Fruit fly (Drosophila melanogaster) whole organism, wandering third instar larva: ENCODE results near the gene Vm32E.

ENCODE experiments used
- Abd-B ChIP-seq: fragments of >200 bp; optimal IDR thresholded peaks from 2 replicates; lab custom pipeline; 2017; ENCODE audit warnings: missing biosample characterization, missing genetic modification characterization
- CG32264 ChIP-seq: fragments of 200-800 bp; sonication (Bioruptor generic); optimal IDR thresholded peaks from 2 replicates; lab custom pipeline; 2016; ENCODE audit warnings: missing biosample characterization, missing genetic modification characterization
- CG9705 ChIP-seq: fragments of 200-800 bp; sonication (Bioruptor generic); optimal IDR thresholded peaks from 2 replicates; lab custom pipeline; 2018; ENCODE audit warnings: missing biosample characterization, mild to moderate bottlenecking, missing genetic modification characterization
- CrebA ChIP-seq: fragments of 200-800 bp; sonication (Bioruptor generic); optimal IDR thresholded peaks from 2 replicates; lab custom pipeline; 2016; ENCODE audit warnings: missing biosample characterization, mild to moderate bottlenecking, missing genetic modification characterization, borderline replicate concordance
- Dfd ChIP-seq: fragments of >200 bp; optimal IDR thresholded peaks from 2 replicates; lab custom pipeline; 2017; ENCODE audit warnings: missing biosample characterization, missing genetic modification characterization
- Dif ChIP-seq: fragments of 200-275, 200-300 bp; sonication (Bioruptor generic); optimal IDR thresholded peaks from 2 replicates; lab custom pipeline; 2018; ENCODE audit warnings: missing biosample characterization, missing genetic modification characterization; ENCODE audit not compliant: partially characterized antibody
- GATAd ChIP-seq: sonication (Bioruptor generic); optimal IDR thresholded peaks from 2 replicates; lab custom pipeline; 2016; ENCODE audit warnings: missing biosample characterization, missing genetic modification characterization
- HLH106 ChIP-seq: fragments of 200-800 bp; optimal IDR thresholded peaks from 3 replicates; lab custom pipeline; 2019; ENCODE audit warnings: missing biosample characterization, mild to moderate bottlenecking, missing genetic modification characterization, moderate library complexity
- Hnf4 ChIP-seq: fragments of 200-800 bp; sonication (Bioruptor generic); optimal IDR thresholded peaks from 2 replicates; lab custom pipeline; 2016; ENCODE audit warnings: missing biosample characterization, mild to moderate bottlenecking, missing genetic modification characterization
- Hr78 ChIP-seq: fragments of >200 bp; optimal IDR thresholded peaks from 2 replicates; lab custom pipeline; 2017; ENCODE audit warnings: missing biosample characterization, missing genetic modification characterization
- Hr83 ChIP-seq: fragments of 200-300 bp; sonication (Bioruptor generic); optimal IDR thresholded peaks from 2 replicates; lab custom pipeline; 2016; ENCODE audit warnings: missing biosample characterization, mild to moderate bottlenecking, missing genetic modification characterization, moderate library complexity; ENCODE audit not compliant: poor library complexity, severe bottlenecking
- Jra ChIP-seq: sonication (Bioruptor generic); optimal IDR thresholded peaks from 2 replicates; lab custom pipeline; 2016; ENCODE audit warnings: missing biosample characterization, missing genetic modification characterization
- Mio ChIP-seq: sonication (Bioruptor generic); optimal IDR thresholded peaks from 2 replicates; lab custom pipeline; 2016; ENCODE audit warnings: missing biosample characterization, missing genetic modification characterization
- Myc ChIP-seq: fragments of >200 bp; optimal IDR thresholded peaks from 2 replicates; lab custom pipeline; 2017
- N ChIP-seq: fragments of >200 bp; optimal IDR thresholded peaks from 2 replicates; lab custom pipeline; 2018; ENCODE audit warnings: missing biosample characterization, missing external identifiers, missing genetic modification characterization
- OdsH ChIP-seq: fragments of 200-800 bp; sonication (Bioruptor generic); optimal IDR thresholded peaks from 2 replicates; lab custom pipeline; 2016; ENCODE audit warnings: missing biosample characterization, mild to moderate bottlenecking, missing genetic modification characterization
- Rel ChIP-seq, 2 experiments: fragments of 200-800 bp; sonication (Bioruptor generic) in 1 of 2; optimal IDR thresholded peaks; 2 replicates in 1 of 2; 3 replicates in 1 of 2; lab custom pipeline; 2016 to 2019; ENCODE audit warnings: mild to moderate bottlenecking in 2 of 2, missing biosample characterization in 2 of 2, missing genetic modification characterization in 2 of 2, moderate library complexity in 1 of 2
- Sp1 ChIP-seq: fragments of 200-800 bp; sonication (Bioruptor generic); optimal IDR thresholded peaks from 3 replicates; lab custom pipeline; 2019; ENCODE audit warnings: missing biosample characterization, mild to moderate bottlenecking, missing genetic modification characterization, moderate library complexity
- Vsx2 ChIP-seq: fragments of 200-300, 225-300 bp; sonication (Bioruptor generic); optimal IDR thresholded peaks from 2 replicates; lab custom pipeline; 2018; ENCODE audit warnings: missing biosample characterization, missing genetic modification characterization; ENCODE audit not compliant: partially characterized antibody
- br ChIP-seq: fragments of 200-800 bp; sonication (Bioruptor generic); optimal IDR thresholded peaks from 2 replicates; lab custom pipeline; 2016; ENCODE audit warnings: missing biosample characterization, missing genetic modification characterization
- brk ChIP-seq: fragments of 200-800 bp; sonication (Bioruptor generic); optimal IDR thresholded peaks from 2 replicates; lab custom pipeline; 2016; ENCODE audit warnings: missing biosample characterization, mild to moderate bottlenecking, missing genetic modification characterization
- dl ChIP-seq, 2 experiments: fragments of 175-275, 200-275 bp in 1 of 2; fragments of 200-275 bp in 1 of 2; sonication (Bioruptor generic); optimal IDR thresholded peaks; lab custom pipeline; 2018; ENCODE audit warnings: mild to moderate bottlenecking in 2 of 2, missing biosample characterization in 2 of 2, missing genetic modification characterization in 2 of 2, moderate library complexity in 2 of 2; ENCODE audit not compliant: partially characterized antibody in 2 of 2, insufficient read depth in 1 of 2
- dmrt93B ChIP-seq: fragments of 200-800 bp; sonication (Bioruptor generic); optimal IDR thresholded peaks from 2 replicates; lab custom pipeline; 2018; ENCODE audit warnings: missing biosample characterization, mild to moderate bottlenecking, missing genetic modification characterization
- dsf ChIP-seq: sonication (Bioruptor generic); optimal IDR thresholded peaks from 2 replicates; lab custom pipeline; 2016; ENCODE audit warnings: missing biosample characterization, missing genetic modification characterization, borderline replicate concordance
- ey ChIP-seq: fragments of 200-800 bp; sonication (Bioruptor generic); optimal IDR thresholded peaks from 2 replicates; lab custom pipeline; 2016; ENCODE audit warnings: missing biosample characterization, missing genetic modification characterization
- foxo ChIP-seq, 2 experiments: fragments of 200-800 bp; sonication (Bioruptor generic); optimal IDR thresholded peaks; 2 replicates in 1 of 2; 3 replicates in 1 of 2; lab custom pipeline; 2016 to 2017; ENCODE audit warnings: missing biosample characterization in 2 of 2, missing genetic modification characterization in 2 of 2
- fru ChIP-seq: fragments of 200-800 bp; sonication (Bioruptor generic); optimal IDR thresholded peaks from 3 replicates; lab custom pipeline; 2016; ENCODE audit warnings: missing biosample characterization, mild to moderate bottlenecking, missing genetic modification characterization
- h ChIP-seq: fragments of 200-800 bp; sonication (Bioruptor generic); optimal IDR thresholded peaks from 3 replicates; lab custom pipeline; 2016; ENCODE audit warnings: missing biosample characterization, mild to moderate bottlenecking, missing genetic modification characterization
- jim ChIP-seq: fragments of 175-275, 200-325 bp; sonication (Bioruptor generic); optimal IDR thresholded peaks from 2 replicates; lab custom pipeline; 2016; ENCODE audit warnings: missing biosample characterization, mild to moderate bottlenecking, missing genetic modification characterization
- lola ChIP-seq: fragments of >200 bp; optimal IDR thresholded peaks from 2 replicates; lab custom pipeline; 2017; ENCODE audit warnings: missing biosample characterization, missing genetic modification characterization
- pan ChIP-seq: fragments of >200 bp; optimal IDR thresholded peaks from 2 replicates; lab custom pipeline; 2017
- psq ChIP-seq: fragments of 200-800 bp; sonication (Bioruptor generic); optimal IDR thresholded peaks from 3 replicates; lab custom pipeline; 2017; ENCODE audit warnings: missing biosample characterization, mild to moderate bottlenecking, missing genetic modification characterization, moderate library complexity
- rgr ChIP-seq: fragments of 200-800 bp; sonication (Bioruptor generic); optimal IDR thresholded peaks from 3 replicates; lab custom pipeline; 2016; ENCODE audit warnings: missing biosample characterization, mild to moderate bottlenecking, missing genetic modification characterization
- sage ChIP-seq: fragments of 200-800 bp; sonication (Bioruptor generic); optimal IDR thresholded peaks from 2 replicates; lab custom pipeline; 2016; ENCODE audit warnings: missing biosample characterization, mild to moderate bottlenecking, missing genetic modification characterization
- sv ChIP-seq: fragments of 200-800 bp; sonication (Bioruptor generic); optimal IDR thresholded peaks from 3 replicates; lab custom pipeline; 2016; ENCODE audit warnings: missing biosample characterization, missing genetic modification characterization
- tai ChIP-seq: sonication (Bioruptor generic); optimal IDR thresholded peaks from 2 replicates; lab custom pipeline; 2016; ENCODE audit warnings: missing biosample characterization, missing genetic modification characterization
- usp ChIP-seq: fragments of >200 bp; optimal IDR thresholded peaks from 2 replicates; lab custom pipeline; 2017; ENCODE audit warnings: missing biosample characterization, missing genetic modification characterization
- woc ChIP-seq: sonication (Bioruptor generic); optimal IDR thresholded peaks from 2 replicates; lab custom pipeline; 2016; ENCODE audit warnings: missing biosample characterization, mild to moderate bottlenecking, missing genetic modification characterization

The Vm32E gene

DNA sequence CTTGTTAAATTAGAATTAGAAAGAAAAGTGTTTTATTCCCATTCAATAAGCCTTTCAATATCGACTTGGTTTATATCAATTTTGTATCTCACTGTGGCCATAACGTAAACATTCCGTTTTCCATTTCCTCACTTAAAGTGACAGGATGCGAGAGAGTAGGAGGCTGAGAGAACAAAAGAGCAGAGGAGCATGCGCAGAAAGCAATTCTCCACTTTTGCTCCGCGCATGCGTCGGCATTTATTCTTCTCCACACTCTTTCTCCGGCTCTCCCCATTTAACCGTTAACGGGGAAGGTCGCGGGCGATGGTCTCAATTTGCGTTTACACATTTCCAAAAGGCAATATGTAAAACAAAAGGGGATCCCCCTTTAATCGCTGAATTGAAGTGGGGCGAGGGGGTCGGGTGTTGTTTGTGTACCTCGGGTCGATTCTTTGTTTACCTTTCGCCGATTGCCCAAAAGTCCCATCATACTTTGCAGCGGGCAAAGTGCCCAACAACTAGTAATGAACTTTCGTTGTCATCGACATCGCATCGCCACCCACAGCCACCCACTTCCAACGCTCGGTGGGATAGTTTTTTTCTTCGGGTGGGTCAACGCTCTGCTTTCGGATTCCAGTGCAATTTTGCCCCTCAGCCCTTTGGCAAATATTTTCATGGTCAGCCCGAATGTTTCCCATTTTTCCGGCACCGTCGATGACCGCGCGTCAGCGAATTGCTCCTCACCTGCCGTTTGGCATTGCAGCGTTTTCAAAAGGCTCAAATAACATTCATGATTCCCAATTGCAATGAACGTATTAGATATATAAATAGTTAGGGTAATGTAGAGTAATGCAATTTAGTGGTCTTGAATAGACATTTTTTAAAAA is 2.5 kb downstream of the Vm32E start:
- peak in 1 of 2 experiments; percentile 7 for TF ChIP-seq dl (GFP tag; optimal IDR thresholded peaks at IDR 0.05; lab: Kevin White, UChicago; ENCODE audit: insufficient read depth in 1 of 2, partially characterized antibody in 2 of 2)
- no peak for TF ChIP-seq Rel (GFP tag; optimal IDR thresholded peaks at IDR 0.05; lab: Kevin White, UChicago)
- TF ChIP-seq Rel (tag; optimal IDR thresholded peaks at IDR 0.05; lab: Kevin White, UChicago), result peak; percentile 91
- TF ChIP-seq br (GFP tag; lab: Kevin White, UChicago), result no peak
- TF ChIP-seq Vsx2 (GFP tag; lab: Kevin White, UChicago), result peak; percentile 87
- TF ChIP-seq Myc (lab: Kevin White, UChicago), result no peak
- no peak for TF ChIP-seq N
- peak; percentile 66 for TF ChIP-seq Dif (GFP tag; lab: Kevin White, UChicago)

DNA sequence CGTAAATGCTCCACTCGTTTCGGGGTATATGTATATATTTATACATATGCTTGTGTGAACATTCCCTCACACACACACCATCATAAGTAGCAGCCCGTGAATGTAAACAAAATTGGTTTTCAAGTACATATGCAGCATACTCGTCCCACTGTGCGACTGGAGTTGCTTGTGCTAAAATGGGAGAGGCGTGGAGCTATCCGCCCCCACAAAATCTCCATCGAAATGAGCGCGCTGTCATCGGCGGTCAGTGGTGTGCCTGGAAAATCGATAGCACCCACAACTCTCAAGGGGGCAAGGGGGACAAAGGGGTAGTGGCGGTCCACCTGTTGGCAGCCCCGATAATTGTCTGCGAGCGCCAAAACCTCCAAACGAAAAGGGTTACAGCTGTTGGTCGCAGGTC is 3.5 kb downstream of the Vm32E start:
- TF ChIP-seq ey (GFP tag; lab: Kevin White, UChicago) (no peak), CG32264 (GFP tag; lab: Kevin White, UChicago) (no peak), Hr78 (GFP tag; lab: Kevin White, UChicago) (no peak), GATAd (GFP tag; lab: Kevin White, UChicago) (no peak), Dfd (GFP tag; lab: Kevin White, UChicago) (no peak), pan (no peak), Dif (GFP tag; lab: Kevin White, UChicago) (no peak), dmrt93B (no peak)
- TF ChIP-seq, all 38 proteins: peak for 0

dm6 chr2L:11155166-11155958 is 16.1 kb downstream of the Vm32E start, which contains the start of gene CG6287:
Gene CG6287, minus strand, starts transcription at chr2L:11155721.
- TF ChIP-seq psq (GFP tag; lab: Kevin White, UChicago), result peak; percentile 90
- TF ChIP-seq ey (GFP tag; lab: Kevin White, UChicago), result peak; percentile 94
- peak; percentile 26 for TF ChIP-seq Hr83 (GFP tag; lab: Kevin White, UChicago)
- TF ChIP-seq CG32264 (GFP tag; lab: Kevin White, UChicago), result peak; percentile 89
- peak; percentile 58 for TF ChIP-seq GATAd (GFP tag; lab: Kevin White, UChicago)
- TF ChIP-seq Abd-B (GFP tag; lab: Kevin White, UChicago), result no peak
- TF ChIP-seq dsf (GFP tag; lab: Kevin White, UChicago), result peak; percentile 79
- peak; percentile 85 for TF ChIP-seq sage (GFP tag; lab: Kevin White, UChicago)
- TF ChIP-seq CG9705 (GFP tag; lab: Kevin White, UChicago), result peak; percentile 87
- no peak for TF ChIP-seq Myc (lab: Kevin White, UChicago)
- TF ChIP-seq br (GFP tag; lab: Kevin White, UChicago), result peak; percentile 91
- peak; percentile 95 for TF ChIP-seq rgr (GFP tag; lab: Kevin White, UChicago)
- TF ChIP-seq CrebA, result peak; percentile 44
- TF ChIP-seq Mio (GFP tag; lab: Kevin White, UChicago), result peak; percentile 45
- TF ChIP-seq Hnf4 (GFP tag; lab: Kevin White, UChicago), result peak; percentile 94
- TF ChIP-seq Hr78 (GFP tag; lab: Kevin White, UChicago), result no peak
- TF ChIP-seq sv (GFP tag; lab: Kevin White, UChicago), result no peak
- no peak for TF ChIP-seq pan
- TF ChIP-seq N, result no peak
- TF ChIP-seq tai (GFP tag; lab: Kevin White, UChicago), result peak; percentile 88
- TF ChIP-seq lola, result no peak
- TF ChIP-seq usp (GFP tag; lab: Kevin White, UChicago), result no peak
- TF ChIP-seq fru, result peak; percentile 94
- TF ChIP-seq dl (GFP tag; optimal IDR thresholded peaks at IDR 0.05; lab: Kevin White, UChicago; ENCODE audit: insufficient read depth in 1 of 2, partially characterized antibody in 2 of 2), result peak; percentile 87 to 88
- TF ChIP-seq Dfd (GFP tag; lab: Kevin White, UChicago), result peak; percentile 18
- peak; percentile 86 for TF ChIP-seq jim
- TF ChIP-seq OdsH (GFP tag; lab: Kevin White, UChicago), result peak; percentile 94
- peak; percentile 91 for TF ChIP-seq woc (GFP tag; lab: Kevin White, UChicago)
- peak; percentile 97 for TF ChIP-seq h (GFP tag; lab: Kevin White, UChicago)
- peak; percentile 90 for TF ChIP-seq dmrt93B
- TF ChIP-seq Jra, result peak; percentile 87
- peak; percentile 85 for TF ChIP-seq Vsx2 (GFP tag; lab: Kevin White, UChicago)
- peak; percentile 90 for TF ChIP-seq Sp1 (GFP tag; lab: Kevin White, UChicago)
- TF ChIP-seq brk (GFP tag; lab: Kevin White, UChicago), result peak; percentile 76
- TF ChIP-seq HLH106 (tag; lab: Kevin White, UChicago), result peak; percentile 96
- peak; percentile 97 for TF ChIP-seq Dif (GFP tag; lab: Kevin White, UChicago)
- TF ChIP-seq Rel (GFP tag; optimal IDR thresholded peaks at IDR 0.05; lab: Kevin White, UChicago), result peak; percentile 52
- no peak for TF ChIP-seq Rel (tag; optimal IDR thresholded peaks at IDR 0.05; lab: Kevin White, UChicago)
- peak; percentile 9 to 94 for TF ChIP-seq foxo (GFP tag; optimal IDR thresholded peaks at IDR 0.05; lab: Kevin White, UChicago)
